Worm (Caenorhabditis elegans): ENCODE data around the gene lea-1.

DNA sequence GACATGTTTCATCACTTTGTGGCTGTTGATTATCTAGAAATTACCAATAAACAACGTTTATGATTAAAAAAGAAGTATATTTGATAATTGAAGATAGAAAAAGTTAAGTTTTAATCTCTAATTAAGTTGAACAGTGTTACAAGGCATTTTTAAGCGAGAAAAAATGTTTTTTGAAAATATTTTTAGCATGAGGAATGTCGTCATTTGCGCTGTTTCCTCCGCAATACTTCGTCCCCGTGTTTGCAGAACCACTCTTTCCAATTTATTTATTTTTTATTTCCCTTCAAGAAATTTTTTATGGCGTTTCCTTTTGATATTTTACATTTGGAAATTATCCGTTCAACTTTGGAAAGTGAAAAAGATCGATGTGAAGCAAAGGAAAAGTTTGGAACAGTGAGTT, 20.1 kb upstream of the lea-1 start, which contains the start of the genes rde-1 and trpp-6:
- TF ChIP-seq him-1 (tag; optimal IDR thresholded peaks at IDR 0.05) (no peak), dao-5 (tag; optimal IDR thresholded peaks at IDR 0.05) (no peak), W03F9.2 (tag; optimal IDR thresholded peaks at IDR 0.05) (no peak)
